Worm (Caenorhabditis elegans) whole organism, mixed stage, embryonic: Measurements from ENCODE around the gene T21B6.3.
A peak's percentile ranks its signal among the peaks of the same experiment; 100 is the strongest.

Source experiments
- M03D4.4 ChIP-seq: sonication (generic microtip); optimal IDR thresholded peaks from 2 replicates; lab custom pipeline; 2017; ENCODE audit warnings: mild to moderate bottlenecking, missing genetic modification characterization, missing compliant biosample characterization
- bed-3 ChIP-seq: fragments of 200-800 bp; sonication (Bioruptor generic); optimal IDR thresholded peaks from 3 replicates; lab custom pipeline; 2018; ENCODE audit warnings: mild to moderate bottlenecking, missing genetic modification characterization, moderate library complexity, missing compliant biosample characterization
- blmp-1 ChIP-seq: fragments of 150-350 bp; optimal IDR thresholded peaks from 2 replicates; lab custom pipeline; 2014; ENCODE audit warnings: missing biosample characterization, missing genetic modification characterization
- ceh-39 ChIP-seq: fragments of 150-350 bp; optimal IDR thresholded peaks from 2 replicates; lab custom pipeline; 2014; ENCODE audit warnings: missing biosample characterization, missing genetic modification characterization
- ceh-43 ChIP-seq: fragments of 200-800 bp; sonication (Bioruptor generic); optimal IDR thresholded peaks from 2 replicates; lab custom pipeline; 2018; ENCODE audit warnings: mild to moderate bottlenecking, missing genetic modification characterization, moderate library complexity, missing compliant biosample characterization
- ceh-83 ChIP-seq: fragments of 200-800 bp; sonication (Bioruptor generic); optimal IDR thresholded peaks from 2 replicates; lab custom pipeline; 2018; ENCODE audit warnings: mild to moderate bottlenecking, missing genetic modification characterization, missing compliant biosample characterization
- ces-1 ChIP-seq: fragments of 150-350 bp; optimal IDR thresholded peaks from 2 replicates; lab custom pipeline; 2014; ENCODE audit warnings: missing biosample characterization, missing genetic modification reagents, missing genetic modification characterization
- drap-1 ChIP-seq: fragments of 200-800 bp; sonication (Bioruptor generic); optimal IDR thresholded peaks from 3 replicates; lab custom pipeline; 2018; ENCODE audit warnings: mild to moderate bottlenecking, missing genetic modification characterization, missing compliant biosample characterization
- elt-1 ChIP-seq: sonication (generic microtip); optimal IDR thresholded peaks from 2 replicates; lab custom pipeline; 2017; ENCODE audit warnings: missing genetic modification characterization, mild to moderate bottlenecking, missing compliant biosample characterization, antibody characterized with exemption, moderate library complexity, borderline replicate concordance; ENCODE audit not compliant: insufficient read depth
- elt-3 ChIP-seq: fragments of 150-350 bp; optimal IDR thresholded peaks from 2 replicates; lab custom pipeline; 2014; ENCODE audit warnings: missing biosample characterization, missing genetic modification characterization
- flh-1 ChIP-seq: fragments of 200-800 bp; sonication (Bioruptor generic); optimal IDR thresholded peaks from 2 replicates; lab custom pipeline; 2018; ENCODE audit warnings: mild to moderate bottlenecking, missing genetic modification characterization, moderate library complexity, missing compliant biosample characterization
- ham-2 ChIP-seq: fragments of 200-800 bp; sonication (Bioruptor generic); optimal IDR thresholded peaks from 2 replicates; lab custom pipeline; 2018; ENCODE audit warnings: mild to moderate bottlenecking, missing genetic modification characterization, missing compliant biosample characterization
- hlh-1 ChIP-seq: fragments of 150-350 bp; optimal IDR thresholded peaks from 2 replicates; lab custom pipeline; 2014; ENCODE audit warnings: missing biosample characterization, missing genetic modification reagents, missing genetic modification characterization
- lin-13 ChIP-seq: fragments of 150-350 bp; optimal IDR thresholded peaks from 2 replicates; lab custom pipeline; 2014; ENCODE audit warnings: missing biosample characterization, missing genetic modification characterization
- lin-32 ChIP-seq: fragments of 200-800 bp; sonication (Bioruptor generic); optimal IDR thresholded peaks from 2 replicates; lab custom pipeline; 2018; ENCODE audit warnings: mild to moderate bottlenecking, missing genetic modification characterization, missing compliant biosample characterization
- lsy-2 ChIP-seq: fragments of 150-350 bp; optimal IDR thresholded peaks from 2 replicates; lab custom pipeline; 2014; ENCODE audit warnings: missing biosample characterization, missing genetic modification characterization
- mab-5 ChIP-seq: fragments of 150-350 bp; optimal IDR thresholded peaks from 2 replicates; lab custom pipeline; 2014; ENCODE audit warnings: missing biosample characterization, missing genetic modification characterization
- mep-1 ChIP-seq: fragments of 150-350 bp; optimal IDR thresholded peaks from 2 replicates; lab custom pipeline; 2017; ENCODE audit warnings: missing biosample characterization, missing genetic modification reagents, missing genetic modification characterization, inconsistent platforms
- mls-2 ChIP-seq: sonication (generic microtip); optimal IDR thresholded peaks from 2 replicates; lab custom pipeline; 2016; ENCODE audit warnings: mild to moderate bottlenecking, missing genetic modification characterization, moderate library complexity, missing compliant biosample characterization
- nhr-12 ChIP-seq: fragments of 150-350 bp; optimal IDR thresholded peaks from 2 replicates; lab custom pipeline; 2014; ENCODE audit warnings: missing biosample characterization, missing genetic modification characterization
- nhr-2 ChIP-seq: fragments of 150-350 bp; optimal IDR thresholded peaks from 2 replicates; lab custom pipeline; 2014; ENCODE audit warnings: missing biosample characterization, missing genetic modification characterization
- nhr-237 ChIP-seq: fragments of 150-350 bp; optimal IDR thresholded peaks from 2 replicates; lab custom pipeline; 2014; ENCODE audit warnings: missing biosample characterization, missing genetic modification characterization
- nhr-28 ChIP-seq: fragments of 150-350 bp; optimal IDR thresholded peaks from 2 replicates; lab custom pipeline; 2014; ENCODE audit warnings: missing biosample characterization, missing genetic modification characterization
- nhr-76 ChIP-seq: sonication (generic microtip); optimal IDR thresholded peaks from 2 replicates; lab custom pipeline; 2017; ENCODE audit warnings: missing biosample characterization, missing genetic modification characterization
- sem-2 ChIP-seq: fragments of 200-800 bp; sonication (Bioruptor generic); optimal IDR thresholded peaks from 2 replicates; lab custom pipeline; 2018; ENCODE audit warnings: mild to moderate bottlenecking, missing genetic modification characterization, missing compliant biosample characterization
- snpc-4 ChIP-seq: fragments of 150-350 bp; optimal IDR thresholded peaks from 2 replicates; lab custom pipeline; 2014; ENCODE audit warnings: missing biosample characterization, missing genetic modification characterization
- sptf-1 ChIP-seq: sonication (generic microtip); optimal IDR thresholded peaks from 2 replicates; lab custom pipeline; 2017; ENCODE audit warnings: mild to moderate bottlenecking, missing genetic modification characterization, moderate library complexity, missing compliant biosample characterization
- tbx-8 ChIP-seq: fragments of 200-800 bp; sonication (Bioruptor generic); optimal IDR thresholded peaks from 2 replicates; lab custom pipeline; 2018; ENCODE audit warnings: mild to moderate bottlenecking, missing genetic modification characterization, moderate library complexity, missing compliant biosample characterization
- unc-120 ChIP-seq: sonication (generic microtip); optimal IDR thresholded peaks from 2 replicates; lab custom pipeline; 2017; ENCODE audit warnings: missing genetic modification characterization, missing compliant biosample characterization; ENCODE audit not compliant: poor library complexity, severe bottlenecking
- unc-39 ChIP-seq: fragments of 150-350 bp; optimal IDR thresholded peaks from 2 replicates; lab custom pipeline; 2014; ENCODE audit warnings: missing biosample characterization, missing genetic modification characterization
- unc-62 ChIP-seq: fragments of 150-350 bp; optimal IDR thresholded peaks from 2 replicates; lab custom pipeline; 2014; ENCODE audit warnings: missing biosample characterization, missing genetic modification reagents, missing genetic modification characterization
- zip-8 ChIP-seq: fragments of 150-350 bp; optimal IDR thresholded peaks from 2 replicates; lab custom pipeline; 2014; ENCODE audit warnings: missing biosample characterization, missing genetic modification characterization
- ztf-11 ChIP-seq: fragments of 150-350 bp; optimal IDR thresholded peaks from 2 replicates; lab custom pipeline; 2014; ENCODE audit warnings: missing biosample characterization, missing genetic modification characterization

The T21B6.3 gene

DNA sequence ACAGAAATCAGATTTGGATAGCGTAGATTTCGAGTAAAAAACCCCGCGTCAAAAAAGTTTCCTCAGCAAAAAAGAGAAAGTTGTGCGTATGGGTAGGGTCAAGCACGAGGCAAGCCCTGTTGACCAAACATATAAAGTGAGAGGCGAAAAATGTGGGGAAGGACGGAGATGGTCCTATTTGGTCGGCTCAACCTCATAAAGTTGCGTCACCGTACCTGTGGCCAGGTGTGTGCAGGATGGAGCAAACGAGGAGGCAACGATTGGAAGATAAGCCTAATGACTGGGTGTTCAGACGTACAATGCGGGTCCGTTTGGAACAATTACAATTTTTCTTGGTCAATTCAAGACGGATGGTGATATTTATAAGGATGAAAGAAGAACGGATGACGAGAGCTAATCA lies 21.6 kb downstream of the T21B6.3 start:
- TF ChIP-seq snpc-4 (tag; lab: Kevin White, UChicago) (no peak), ceh-39 (tag; lab: Kevin White, UChicago) (no peak), ceh-43 (GFP tag; lab: Kevin White, UChicago) (no peak), lin-13 (tag; lab: Kevin White, UChicago) (no peak), bed-3 (GFP tag; lab: Kevin White, UChicago) (no peak), nhr-2 (tag; lab: Kevin White, UChicago) (peak; percentile 57), lsy-2 (tag; lab: Kevin White, UChicago) (no peak), sem-2 (GFP tag; lab: Kevin White, UChicago) (no peak), sptf-1 (tag; lab: Kevin White, UChicago) (no peak), mep-1 (tag; lab: Kevin White, UChicago) (no peak), nhr-237 (tag; lab: Kevin White, UChicago) (no peak), flh-1 (GFP tag; lab: Kevin White, UChicago) (no peak), unc-39 (no peak), mls-2 (tag; lab: Kevin White, UChicago) (no peak), unc-62 (GFP tag; lab: Kevin White, UChicago) (no peak), unc-120 (tag; lab: Kevin White, UChicago) (no peak), ces-1 (GFP tag; lab: Kevin White, UChicago) (no peak), blmp-1 (tag; lab: Kevin White, UChicago) (no peak), ceh-83 (GFP tag; lab: Kevin White, UChicago) (no peak), ztf-11 (tag; lab: Kevin White, UChicago) (no peak), zip-8 (tag; lab: Kevin White, UChicago) (peak; percentile 34), mab-5 (no peak), lin-32 (peak; percentile 68), hlh-1 (tag; lab: Kevin White, UChicago) (no peak), ham-2 (no peak)

DNA sequence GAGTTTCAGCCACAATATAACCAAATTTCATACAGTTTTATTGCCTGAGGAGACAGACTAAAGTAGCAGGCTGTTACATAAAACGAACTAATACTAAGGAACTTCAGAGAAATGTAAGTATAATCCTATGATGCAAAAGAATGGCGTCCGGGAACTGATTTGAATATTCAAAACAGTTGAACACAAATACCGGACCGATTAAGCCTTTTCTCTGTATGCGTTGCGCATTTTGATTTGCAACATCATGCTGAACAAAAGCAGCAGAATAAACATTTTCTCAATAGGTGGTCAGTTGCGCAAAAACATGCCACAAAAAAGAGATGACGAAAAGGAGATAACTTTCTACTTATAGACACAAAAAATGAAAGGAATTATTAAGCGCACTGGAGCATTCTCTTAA lies 24.7 kb downstream of the T21B6.3 start:
- TF ChIP-seq nhr-28 (no peak), mab-5 (no peak), lsy-2 (tag; lab: Kevin White, UChicago) (no peak), zip-8 (tag; lab: Kevin White, UChicago) (no peak), tbx-8 (GFP tag; lab: Kevin White, UChicago) (no peak), lin-32 (no peak), elt-1 (tag; lab: Kevin White, UChicago) (no peak), elt-3 (no peak), ham-2 (no peak), ces-1 (GFP tag; lab: Kevin White, UChicago) (no peak), ceh-39 (tag; lab: Kevin White, UChicago) (no peak), ztf-11 (tag; lab: Kevin White, UChicago) (no peak)

DNA sequence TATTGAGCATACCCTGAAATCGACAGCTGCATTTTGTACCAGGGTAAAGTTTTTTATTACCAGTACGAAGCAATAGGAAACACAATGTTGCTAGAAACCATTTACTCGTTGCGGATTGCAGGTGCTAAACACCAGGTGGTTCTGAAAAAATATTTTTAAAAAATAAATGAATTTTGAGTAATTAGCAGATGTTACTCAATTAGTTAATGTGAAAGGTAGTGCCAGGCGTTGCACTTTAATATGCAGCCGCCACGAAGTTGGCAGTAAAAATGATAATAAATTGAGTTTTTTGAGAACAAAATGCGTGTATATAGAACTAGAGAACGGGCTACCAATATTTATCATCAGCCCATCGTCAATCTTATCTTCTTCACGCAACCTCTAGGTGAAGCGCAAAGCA lies 29.1 kb downstream of the T21B6.3 start, which contains the start of gene nstp-9:
nstp-9 (minus strand) TSS at position 101 of the 400 bp plus-strand sequence.
- no peak for TF ChIP-seq elt-1 (tag; lab: Kevin White, UChicago)
- no peak for TF ChIP-seq tbx-8 (GFP tag; lab: Kevin White, UChicago)
- no peak for TF ChIP-seq M03D4.4
- no peak for TF ChIP-seq zip-8 (tag; lab: Kevin White, UChicago)
- no peak for TF ChIP-seq unc-39
- no peak for TF ChIP-seq nhr-28
- TF ChIP-seq elt-3, result no peak
- no peak for TF ChIP-seq flh-1 (GFP tag; lab: Kevin White, UChicago)
- TF ChIP-seq nhr-76 (tag; lab: Kevin White, UChicago), result no peak
- TF ChIP-seq mab-5, result no peak
- no peak for TF ChIP-seq nhr-12 (tag; lab: Kevin White, UChicago)
- TF ChIP-seq drap-1, result no peak

DNA sequence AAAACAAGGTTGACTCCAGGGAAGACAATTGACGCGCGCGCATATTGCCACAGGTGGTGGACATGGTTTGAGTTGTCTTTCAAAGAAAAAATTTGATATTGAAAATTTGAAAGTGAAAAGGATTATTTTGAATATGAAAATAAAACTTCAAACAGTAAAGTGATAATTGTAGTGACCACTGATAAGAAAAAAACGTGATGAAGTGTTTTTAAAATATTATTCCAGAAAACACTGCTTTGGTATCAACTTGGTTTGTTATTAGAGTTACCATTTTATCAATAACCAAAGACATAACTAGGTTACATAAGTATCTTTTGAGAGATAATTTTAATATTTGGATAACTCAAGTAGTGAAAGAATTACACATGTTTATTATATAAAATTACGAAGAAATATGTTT lies 32.6 kb downstream of the T21B6.3 start:
- TF ChIP-seq unc-120 (tag; lab: Kevin White, UChicago) (no peak), elt-3 (no peak), zip-8 (tag; lab: Kevin White, UChicago) (no peak), lsy-2 (tag; lab: Kevin White, UChicago) (no peak), tbx-8 (GFP tag; lab: Kevin White, UChicago) (no peak), ceh-83 (GFP tag; lab: Kevin White, UChicago) (no peak), flh-1 (GFP tag; lab: Kevin White, UChicago) (no peak), mab-5 (no peak), sem-2 (GFP tag; lab: Kevin White, UChicago) (no peak)
